Fruit fly (Drosophila melanogaster) whole organism, embryonic: Measurements from ENCODE around the gene CG13603.

ENCODE experiments used
- B-H2 ChIP-seq: fragments of 200-800 bp; sonication (Bioruptor generic); optimal IDR thresholded peaks from 2 replicates; lab custom pipeline; 2018; ENCODE audit warnings: missing biosample characterization, mild to moderate bottlenecking, missing genetic modification characterization
- CG10274 ChIP-seq: fragments of 200-800 bp; sonication (Bioruptor generic); optimal IDR thresholded peaks from 3 replicates; lab custom pipeline; 2017; ENCODE audit warnings: missing biosample characterization, mild to moderate bottlenecking, missing genetic modification characterization
- CG11093 ChIP-seq: fragments of 200-800 bp; sonication (Bioruptor generic); IDR thresholded peaks from 3 replicates; pipeline ENCODE4 v1.3.6; 2022; ENCODE audit warnings: missing biosample characterization, missing genetic modification characterization
- CG12104 ChIP-seq: fragments of 200-800 bp; sonication (Bioruptor generic); optimal IDR thresholded peaks from 3 replicates; lab custom pipeline; 2016; ENCODE audit warnings: missing biosample characterization, missing genetic modification characterization
- CG12391 ChIP-seq: fragments of 200-800 bp; sonication (Bioruptor generic); optimal IDR thresholded peaks from 3 replicates; lab custom pipeline; 2018; ENCODE audit warnings: missing biosample characterization, mild to moderate bottlenecking, missing genetic modification characterization, moderate library complexity
- CG14667 ChIP-seq: fragments of 200-800 bp; sonication (Bioruptor generic); IDR thresholded peaks from 2 replicates; pipeline ENCODE4 v1.3.6; 2022; ENCODE audit warnings: missing biosample characterization, missing genetic modification characterization
- CG15479 ChIP-seq: fragments of 200-800 bp; sonication (Bioruptor generic); optimal IDR thresholded peaks from 3 replicates; lab custom pipeline; 2019; ENCODE audit warnings: missing biosample characterization, mild to moderate bottlenecking, missing genetic modification characterization, moderate library complexity
- CG16813 ChIP-seq: fragments of 200-800 bp; sonication (Bioruptor generic); IDR thresholded peaks from 3 replicates; pipeline ENCODE4 v1.3.6; 2022; ENCODE audit warnings: missing biosample characterization, missing genetic modification characterization; ENCODE audit not compliant: partially characterized antibody
- CG17612 ChIP-seq: fragments of 200-800 bp; sonication (Bioruptor generic); IDR thresholded peaks from 2 replicates; pipeline ENCODE4 v1.3.6; 2022; ENCODE audit warnings: missing biosample characterization, missing genetic modification characterization
- CG17802 ChIP-seq: fragments of 200-800 bp; sonication (Bioruptor generic); optimal IDR thresholded peaks from 2 replicates; lab custom pipeline; 2018; ENCODE audit warnings: missing biosample characterization, mild to moderate bottlenecking, missing genetic modification characterization, moderate library complexity
- CG18599 ChIP-seq: fragments of 200-800 bp; sonication (Bioruptor generic); optimal IDR thresholded peaks from 3 replicates; lab custom pipeline; 2017; ENCODE audit warnings: missing biosample characterization, missing genetic modification characterization, mild to moderate bottlenecking, moderate library complexity, missing genetic modification reagents
- CG18619 ChIP-seq: fragments of 200-800 bp; sonication (Bioruptor generic); optimal IDR thresholded peaks from 3 replicates; lab custom pipeline; 2017; ENCODE audit warnings: missing biosample characterization, mild to moderate bottlenecking, missing genetic modification characterization
- CG2678 ChIP-seq: fragments of 200-800 bp; sonication (Bioruptor generic); optimal IDR thresholded peaks from 3 replicates; lab custom pipeline; 2019; ENCODE audit warnings: missing biosample characterization, mild to moderate bottlenecking, missing genetic modification characterization, moderate library complexity
- CG2712 ChIP-seq: fragments of 200-800 bp; optimal IDR thresholded peaks from 3 replicates; lab custom pipeline; 2019; ENCODE audit warnings: missing biosample characterization, mild to moderate bottlenecking, missing genetic modification characterization, moderate library complexity
- CG2875 ChIP-seq: fragments of 200-800 bp; sonication (Bioruptor generic); optimal IDR thresholded peaks from 2 replicates; lab custom pipeline; 2017; ENCODE audit warnings: missing biosample characterization, mild to moderate bottlenecking, missing genetic modification characterization, missing genetic modification reagents
- CG30431 ChIP-seq: fragments of 200-800 bp; sonication (Bioruptor generic); optimal IDR thresholded peaks from 2 replicates; lab custom pipeline; 2017; ENCODE audit warnings: missing biosample characterization, missing genetic modification characterization
- CG32767 ChIP-seq: fragments of 200-800 bp; sonication (Bioruptor generic); IDR thresholded peaks from 2 replicates; pipeline ENCODE4 v1.3.6; 2022; ENCODE audit warnings: missing biosample characterization, missing genetic modification characterization
- CG3407 ChIP-seq: fragments of 200-800 bp; sonication (Bioruptor generic); optimal IDR thresholded peaks from 2 replicates; lab custom pipeline; 2018; ENCODE audit warnings: missing biosample characterization, mild to moderate bottlenecking, missing genetic modification characterization
- CG4424 ChIP-seq: fragments of 200-800 bp; sonication (Bioruptor generic); optimal IDR thresholded peaks from 3 replicates; lab custom pipeline; 2016; ENCODE audit warnings: missing biosample characterization, missing genetic modification characterization
- CG4617 ChIP-seq: fragments of 200-800 bp; sonication (Bioruptor generic); optimal IDR thresholded peaks from 3 replicates; lab custom pipeline; 2016; ENCODE audit warnings: missing biosample characterization, missing genetic modification characterization, borderline replicate concordance
- CG5953 ChIP-seq: fragments of 200-800 bp; sonication (Bioruptor generic); IDR thresholded peaks from 2 replicates; pipeline ENCODE4 v1.3.6; 2022; ENCODE audit warnings: missing biosample characterization, missing genetic modification characterization
- CG6765 ChIP-seq: fragments of 200-800 bp; sonication (Bioruptor generic); optimal IDR thresholded peaks from 3 replicates; lab custom pipeline; 2017; ENCODE audit warnings: missing biosample characterization, mild to moderate bottlenecking, missing genetic modification characterization
- CG7357 ChIP-seq: fragments of 200-800 bp; sonication (Bioruptor generic); IDR thresholded peaks from 3 replicates; pipeline ENCODE4 v1.3.6; 2022; ENCODE audit warnings: missing biosample characterization, missing genetic modification characterization
- CG8281 ChIP-seq: fragments of 200-800 bp; sonication (Bioruptor generic); optimal IDR thresholded peaks from 2 replicates; lab custom pipeline; 2018; ENCODE audit warnings: missing biosample characterization, mild to moderate bottlenecking, missing genetic modification characterization, moderate library complexity
- CG8924 ChIP-seq: fragments of 200-800 bp; optimal IDR thresholded peaks from 3 replicates; lab custom pipeline; 2019; ENCODE audit warnings: missing biosample characterization, mild to moderate bottlenecking, missing genetic modification characterization, moderate library complexity
- CG8944 ChIP-seq: fragments of 200-800 bp; sonication (Bioruptor generic); optimal IDR thresholded peaks from 3 replicates; lab custom pipeline; 2016; ENCODE audit warnings: missing biosample characterization, missing genetic modification characterization
- CG9797 ChIP-seq: fragments of 200-800 bp; sonication (Bioruptor generic); optimal IDR thresholded peaks from 3 replicates; lab custom pipeline; 2018; ENCODE audit warnings: missing biosample characterization, mild to moderate bottlenecking, missing genetic modification characterization
- CHES-1-like ChIP-seq: fragments of 200-800 bp; sonication (Bioruptor generic); optimal IDR thresholded peaks from 2 replicates; lab custom pipeline; 2016; ENCODE audit warnings: missing biosample characterization, missing genetic modification characterization
- Dfd ChIP-seq, 2 experiments: fragments of >200 bp; optimal IDR thresholded peaks; 2 replicates each; lab custom pipeline; 2017; ENCODE audit warnings: missing biosample characterization in 2 of 2, missing genetic modification characterization in 2 of 2
- E2f2 ChIP-seq: fragments of 200-800 bp; sonication (Bioruptor generic); IDR thresholded peaks from 2 replicates; pipeline ENCODE4 v1.3.6; 2022; ENCODE audit warnings: missing biosample characterization, missing genetic modification characterization
- HLHmδ ChIP-seq: fragments of 200-800 bp; sonication (Bioruptor generic); optimal IDR thresholded peaks from 2 replicates; lab custom pipeline; 2018; ENCODE audit warnings: missing biosample characterization, mild to moderate bottlenecking, missing genetic modification characterization, moderate library complexity
- Jarid2 ChIP-seq: fragments of 200-800 bp; sonication (Bioruptor generic); optimal IDR thresholded peaks from 3 replicates; lab custom pipeline; 2017; ENCODE audit warnings: mild to moderate bottlenecking, missing biosample characterization, missing genetic modification reagents, missing genetic modification characterization
- NC2α ChIP-seq: fragments of 200-800 bp; sonication (Bioruptor generic); optimal IDR thresholded peaks from 2 replicates; lab custom pipeline; 2016; ENCODE audit warnings: missing biosample characterization, missing genetic modification characterization
- Nf-YA ChIP-seq: fragments of 200-800 bp; sonication (Bioruptor generic); IDR thresholded peaks from 2 replicates; pipeline ENCODE4 v1.3.6; 2022; ENCODE audit warnings: missing biosample characterization, missing genetic modification characterization
- Ptx1 ChIP-seq: fragments of 200-800 bp; sonication (Bioruptor generic); IDR thresholded peaks from 2 replicates; pipeline ENCODE4 v1.3.6; 2022; ENCODE audit warnings: missing biosample characterization, missing genetic modification characterization
- Xrp1 ChIP-seq: fragments of 200-800 bp; sonication (Bioruptor generic); IDR thresholded peaks from 2 replicates; pipeline ENCODE4 v1.3.6; 2022; ENCODE audit warnings: missing biosample characterization, missing genetic modification characterization
- YL-1 ChIP-seq: fragments of 200-800 bp; sonication (Bioruptor generic); optimal IDR thresholded peaks from 3 replicates; lab custom pipeline; 2017; ENCODE audit warnings: missing biosample characterization, mild to moderate bottlenecking, missing genetic modification characterization
- bab2 ChIP-seq: fragments of 200-800 bp; sonication (Bioruptor generic); optimal IDR thresholded peaks from 2 replicates; lab custom pipeline; 2016; ENCODE audit warnings: missing biosample characterization, missing genetic modification characterization
- cad ChIP-seq: fragments of >200 bp; optimal IDR thresholded peaks from 2 replicates; lab custom pipeline; 2017; ENCODE audit warnings: missing biosample characterization, missing genetic modification characterization
- chinmo ChIP-seq: fragments of 200-800 bp; sonication (Bioruptor generic); IDR thresholded peaks from 4 replicates; pipeline ENCODE4 v1.3.6; 2022; ENCODE audit warnings: missing biosample characterization, missing genetic modification characterization; ENCODE audit not compliant: partially characterized antibody
- crol ChIP-seq: fragments of 200-800 bp; sonication (Bioruptor generic); IDR thresholded peaks from 2 replicates; pipeline ENCODE4 v1.3.6; 2022; ENCODE audit warnings: missing biosample characterization, missing genetic modification characterization
- dpn ChIP-seq, 2 experiments: fragments of 200-800 bp; sonication (Bioruptor generic); optimal IDR thresholded peaks; 3 replicates each; lab custom pipeline; 2016; ENCODE audit warnings: missing biosample characterization in 2 of 2, missing genetic modification characterization in 2 of 2
- en ChIP-seq: fragments of 200-800 bp; sonication (Bioruptor generic); optimal IDR thresholded peaks from 2 replicates; lab custom pipeline; 2016; ENCODE audit warnings: missing biosample characterization, missing genetic modification characterization
- eve ChIP-seq, 2 experiments: fragments of >200 bp; optimal IDR thresholded peaks; 2 replicates each; lab custom pipeline; 2017; ENCODE audit warnings: missing biosample characterization in 2 of 2, missing genetic modification characterization in 2 of 2
- exex ChIP-seq: fragments of 200-800 bp; sonication (Bioruptor generic); optimal IDR thresholded peaks from 4 replicates; lab custom pipeline; 2018; ENCODE audit warnings: missing biosample characterization, mild to moderate bottlenecking, missing genetic modification characterization, moderate library complexity
- gcm2 ChIP-seq: fragments of 200-800 bp; sonication (Bioruptor generic); optimal IDR thresholded peaks from 2 replicates; lab custom pipeline; 2016; ENCODE audit warnings: missing biosample characterization, missing genetic modification characterization
- maf-S ChIP-seq: fragments of 200-800 bp; sonication (Bioruptor generic); optimal IDR thresholded peaks from 2 replicates; lab custom pipeline; 2016; ENCODE audit warnings: missing biosample characterization, missing genetic modification characterization
- mam ChIP-seq: fragments of 200-800 bp; sonication (Bioruptor generic); optimal IDR thresholded peaks from 3 replicates; lab custom pipeline; 2016; ENCODE audit warnings: missing biosample characterization, missing genetic modification characterization
- wdn ChIP-seq: fragments of 200-800 bp; sonication (Bioruptor generic); IDR thresholded peaks from 2 replicates; pipeline ENCODE4 v1.3.6; 2022; ENCODE audit warnings: missing biosample characterization, missing genetic modification characterization

The CG13603 gene

dm6 chr3R:23958091-23958838 is 28.1 kb downstream of the CG13603 start, which contains the start of the genes GluProRS and AP-1sigma (continued):
- TF ChIP-seq CG2875 (peak; percentile 60), CG30431 (peak; percentile 88), NC2α (GFP tag; lab: Kevin White, UChicago) (peak; percentile 30), CG2678 (tag; lab: Kevin White, UChicago) (peak; percentile 89), CG18619 (GFP tag; lab: Kevin White, UChicago) (peak; percentile 83), crol (GFP tag; lab: Robert Waterston, UW) (peak; percentile 66), HLHmδ (GFP tag; lab: Kevin White, UChicago) (no peak), maf-S (GFP tag; lab: Kevin White, UChicago) (peak; percentile 82), dpn (GFP tag; optimal IDR thresholded peaks at IDR 0.05; lab: Kevin White, UChicago) (peak; percentile 89 to 94), CG3407 (GFP tag; lab: Kevin White, UChicago) (peak; percentile 83), CG11093 (GFP tag; lab: Robert Waterston, UW) (peak; percentile 95), CG8281 (tag; lab: Kevin White, UChicago) (peak; percentile 52), CG4617 (GFP tag; lab: Kevin White, UChicago) (peak; percentile 96), Nf-YA (GFP tag; lab: Robert Waterston, UW) (peak; percentile 85), CG5953 (GFP tag; lab: Robert Waterston, UW) (peak; percentile 94), CG12104 (GFP tag; lab: Kevin White, UChicago) (peak; percentile 87), CG15479 (no peak), en (GFP tag; lab: Kevin White, UChicago) (peak; percentile 60), CG2712 (tag; lab: Kevin White, UChicago) (peak; percentile 92), exex (tag; lab: Kevin White, UChicago) (peak; percentile 58), CG8944 (GFP tag; lab: Kevin White, UChicago) (peak; percentile 86), CG4424 (GFP tag; lab: Kevin White, UChicago) (peak; percentile 92), CG17802 (tag; lab: Kevin White, UChicago) (peak; percentile 70), CG6765 (GFP tag; lab: Kevin White, UChicago) (peak; percentile 49), eve (GFP tag; optimal IDR thresholded peaks at IDR 0.05; lab: Kevin White, UChicago) (peak in 1 of 2 experiments; percentile 3), gcm2 (GFP tag; lab: Kevin White, UChicago) (peak; percentile 71), CG18599 (GFP tag; lab: Kevin White, UChicago) (peak; percentile 89), CG10274 (GFP tag; lab: Kevin White, UChicago) (peak; percentile 56), Jarid2 (GFP tag; lab: Kevin White, UChicago) (peak; percentile 58), B-H2 (GFP tag; lab: Kevin White, UChicago) (peak; percentile 86), mam (GFP tag; lab: Kevin White, UChicago) (peak; percentile 90), cad (no peak), wdn (peak; percentile 89), CG8924 (tag; lab: Kevin White, UChicago) (peak; percentile 88), Xrp1 (GFP tag; lab: Robert Waterston, UW) (peak; percentile 96), CG32767 (GFP tag; lab: Robert Waterston, UW) (peak; percentile 89; the same call in 1 of the 2 replicates), E2f2 (GFP tag; lab: Robert Waterston, UW) (peak; percentile 69), CG9797 (GFP tag; lab: Kevin White, UChicago) (peak; percentile 27), YL-1 (peak; percentile 81), CG7357 (GFP tag; lab: Robert Waterston, UW) (peak; percentile 91), Ptx1 (peak; percentile 99), Dfd (GFP tag; optimal IDR thresholded peaks at IDR 0.05; lab: Kevin White, UChicago) (no peak), CHES-1-like (GFP tag; lab: Kevin White, UChicago) (peak; percentile 78), CG16813 (GFP tag; lab: Robert Waterston, UW) (peak; percentile 97), chinmo (GFP tag; lab: Robert Waterston, UW) (peak; percentile 96), CG17612 (GFP tag; lab: Robert Waterston, UW) (peak; percentile 84), bab2 (GFP tag; lab: Kevin White, UChicago) (peak; percentile 85), CG12391 (peak; percentile 93), CG14667 (peak; percentile 97)
